Fruit fly (Drosophila melanogaster): ENCODE measurements around the gene Hinfp.

DNA sequence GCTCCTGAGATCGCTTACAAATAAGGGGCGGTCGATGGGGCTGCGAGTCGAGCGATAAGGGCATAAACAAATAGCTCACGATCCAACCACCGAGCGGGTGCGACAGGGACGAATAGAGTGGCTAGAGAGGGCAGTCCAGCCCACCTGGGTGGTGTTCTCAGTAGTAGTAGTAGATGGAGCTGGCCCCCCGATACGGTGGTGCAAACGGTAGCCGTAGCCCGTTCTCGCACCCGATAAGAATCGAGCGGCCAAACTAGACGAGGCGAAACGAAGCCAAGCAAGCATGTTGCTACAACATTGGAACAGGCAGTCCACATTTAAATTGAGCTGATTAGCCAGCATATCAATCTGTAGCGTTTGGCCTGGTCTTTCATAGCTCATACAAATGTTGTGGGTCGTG lies 44.7 kb upstream of the Hinfp start:
- TF ChIP-seq insv (optimal IDR thresholded peaks at IDR 0.05), result no peak
- TF ChIP-seq Myc (optimal IDR thresholded peaks at IDR 0.05), result no peak
- TF ChIP-seq Sin3A (optimal IDR thresholded peaks at IDR 0.05), result no peak
- TF ChIP-seq h (optimal IDR thresholded peaks at IDR 0.05), result no peak

Data from Kc167 (cell line).